Worm (Caenorhabditis elegans) whole organism, early embryonic: Measurements from ENCODE around the gene C50E3.5.

Experiments used
- B0310.2 ChIP-seq: sonication (generic microtip); optimal IDR thresholded peaks from 2 replicates; lab custom pipeline; 2016; ENCODE audit warnings: mild to moderate bottlenecking, missing genetic modification characterization, missing compliant biosample characterization
- ama-1 ChIP-seq: fragments of 150-350 bp; optimal IDR thresholded peaks from 2 replicates; lab custom pipeline; 2014
- ceh-13 ChIP-seq: fragments of 200-800 bp; sonication (Bioruptor generic); optimal IDR thresholded peaks from 2 replicates; lab custom pipeline; 2018; ENCODE audit warnings: mild to moderate bottlenecking, missing genetic modification characterization, missing compliant biosample characterization

DNA sequence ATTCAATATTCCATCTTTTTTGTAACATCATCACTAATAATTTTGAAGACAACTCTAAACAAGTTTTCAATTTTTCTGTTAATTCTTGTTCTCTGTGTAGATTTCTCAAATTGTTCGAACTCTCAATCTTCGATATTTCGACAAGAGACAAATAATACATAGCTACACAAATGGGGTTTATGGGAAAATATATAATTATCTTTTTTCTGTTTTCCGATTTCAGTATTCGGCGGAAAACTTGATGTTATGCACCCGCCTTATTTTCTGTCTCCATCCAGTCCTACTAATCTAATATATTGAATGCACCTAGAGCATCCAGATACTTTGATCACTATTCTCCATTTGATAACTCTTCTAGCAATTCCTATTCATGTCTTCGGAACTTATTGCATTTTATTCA lies 48.8 kb upstream of the C50E3.5 start, which contains the start of gene srh-268:
- TF ChIP-seq B0310.2 (tag; lab: Kevin White, UChicago) (no peak), ama-1 (lab: Kevin White, UChicago) (no peak), ceh-13 (no peak)
